Worm (Caenorhabditis elegans) whole organism, mixed stage, embryonic: Measurements from ENCODE around the gene M28.10.

Experiments
- nhr-28 ChIP-seq: fragments of 150-350 bp; optimal IDR thresholded peaks from 2 replicates; lab custom pipeline; 2014; ENCODE audit warnings: missing biosample characterization, missing genetic modification characterization
- snpc-4 ChIP-seq: fragments of 150-350 bp; optimal IDR thresholded peaks from 2 replicates; lab custom pipeline; 2014; ENCODE audit warnings: missing biosample characterization, missing genetic modification characterization
- sptf-1 ChIP-seq: sonication (generic microtip); optimal IDR thresholded peaks from 2 replicates; lab custom pipeline; 2017; ENCODE audit warnings: mild to moderate bottlenecking, missing genetic modification characterization, moderate library complexity, missing compliant biosample characterization

- TF ChIP-seq nhr-28 (no peak), sptf-1 (tag; lab: Kevin White, UChicago) (no peak), snpc-4 (no peak)
These were observed 11.4 kb downstream of the M28.10 start, which contains the start of the genes snu-13 and rsp-7 for ce11 chrII:10658576-10659256.
